Fruit fly (Drosophila melanogaster) whole organism, embryonic: Measurements from ENCODE around the gene CG6574.

Experiments used
- Asciz ChIP-seq: fragments of 200-800 bp; sonication (Bioruptor generic); optimal IDR thresholded peaks from 2 replicates; lab custom pipeline; 2017; ENCODE audit warnings: missing biosample characterization, mild to moderate bottlenecking, missing genetic modification characterization, missing genetic modification reagents
- Atf3 ChIP-seq: fragments of 200-800 bp; sonication (Bioruptor generic); optimal IDR thresholded peaks from 3 replicates; lab custom pipeline; 2016; ENCODE audit warnings: missing biosample characterization, missing genetic modification characterization
- B-H1 ChIP-seq: fragments of 200-800 bp; sonication (Bioruptor generic); IDR thresholded peaks from 3 replicates; pipeline ENCODE4 v1.3.6; 2022; ENCODE audit warnings: missing biosample characterization, missing genetic modification characterization
- B-H2 ChIP-seq: fragments of 200-800 bp; sonication (Bioruptor generic); optimal IDR thresholded peaks from 2 replicates; lab custom pipeline; 2018; ENCODE audit warnings: missing biosample characterization, mild to moderate bottlenecking, missing genetic modification characterization
- CG10462 ChIP-seq: fragments of 200-800 bp; sonication (Bioruptor generic); optimal IDR thresholded peaks from 2 replicates; lab custom pipeline; 2016; ENCODE audit warnings: missing biosample characterization, missing genetic modification characterization
- CG11560 ChIP-seq: fragments of 200-800 bp; sonication (Bioruptor generic); IDR thresholded peaks from 3 replicates; pipeline ENCODE4 v1.3.6; 2022; ENCODE audit warnings: missing biosample characterization, missing genetic modification characterization
- CG1233 ChIP-seq: fragments of 200-800 bp; sonication (Bioruptor generic); optimal IDR thresholded peaks from 4 replicates; lab custom pipeline; 2018; ENCODE audit warnings: missing biosample characterization, mild to moderate bottlenecking, missing genetic modification characterization
- CG14441 ChIP-seq: fragments of 200-800 bp; sonication (Bioruptor generic); IDR thresholded peaks from 2 replicates; pipeline ENCODE4 v1.3.6; 2022; ENCODE audit warnings: missing biosample characterization, missing genetic modification characterization
- CG14667 ChIP-seq: fragments of 200-800 bp; sonication (Bioruptor generic); IDR thresholded peaks from 2 replicates; pipeline ENCODE4 v1.3.6; 2022; ENCODE audit warnings: missing biosample characterization, missing genetic modification characterization
- CG15269 ChIP-seq: fragments of 200-800 bp; sonication (Bioruptor generic); optimal IDR thresholded peaks from 2 replicates; lab custom pipeline; 2018; ENCODE audit warnings: missing biosample characterization, mild to moderate bottlenecking, missing genetic modification characterization, moderate library complexity
- CG17186 ChIP-seq: fragments of 200-800 bp; sonication (Bioruptor generic); optimal IDR thresholded peaks from 3 replicates; lab custom pipeline; 2017; ENCODE audit warnings: missing biosample characterization, missing genetic modification reagents, missing genetic modification characterization
- CG18764 ChIP-seq: fragments of 200-800 bp; sonication (Bioruptor generic); optimal IDR thresholded peaks from 3 replicates; lab custom pipeline; 2016; ENCODE audit warnings: missing biosample characterization, missing genetic modification characterization
- CG31441 ChIP-seq: fragments of 200-800 bp; sonication (Bioruptor generic); IDR thresholded peaks from 2 replicates; pipeline ENCODE4 v1.3.6; 2022; ENCODE audit warnings: missing biosample characterization, missing genetic modification characterization
- CG4404 ChIP-seq: fragments of 200-800 bp; sonication (Bioruptor generic); IDR thresholded peaks from 2 replicates; pipeline ENCODE4 v1.3.6; 2022; ENCODE audit warnings: missing biosample characterization, missing genetic modification characterization
- CG4707 ChIP-seq: fragments of 200-800 bp; sonication (Bioruptor generic); optimal IDR thresholded peaks from 2 replicates; lab custom pipeline; 2018; ENCODE audit warnings: missing biosample characterization, mild to moderate bottlenecking, missing genetic modification characterization, moderate library complexity
- CG4730 ChIP-seq: fragments of 200-800 bp; sonication (Bioruptor generic); IDR thresholded peaks from 2 replicates; pipeline ENCODE4 v1.3.6; 2022; ENCODE audit warnings: missing biosample characterization, missing genetic modification characterization
- CG4820 ChIP-seq: fragments of 200-800 bp; sonication (Bioruptor generic); optimal IDR thresholded peaks from 3 replicates; lab custom pipeline; 2016; ENCODE audit warnings: missing biosample characterization, missing genetic modification characterization
- CG5953 ChIP-seq: fragments of 200-800 bp; sonication (Bioruptor generic); IDR thresholded peaks from 2 replicates; pipeline ENCODE4 v1.3.6; 2022; ENCODE audit warnings: missing biosample characterization, missing genetic modification characterization
- CG8281 ChIP-seq: fragments of 200-800 bp; sonication (Bioruptor generic); optimal IDR thresholded peaks from 2 replicates; lab custom pipeline; 2018; ENCODE audit warnings: missing biosample characterization, mild to moderate bottlenecking, missing genetic modification characterization, moderate library complexity
- CG9876 ChIP-seq: fragments of 200-800 bp; sonication (Bioruptor generic); optimal IDR thresholded peaks from 2 replicates; lab custom pipeline; 2016; ENCODE audit warnings: missing biosample characterization, missing genetic modification characterization
- CkIIα-i1 ChIP-seq: fragments of 200-800 bp; sonication (Bioruptor generic); IDR thresholded peaks from 2 replicates; pipeline ENCODE4 v1.3.6; 2022; ENCODE audit warnings: missing biosample characterization, missing genetic modification characterization
- Dip2 ChIP-seq: fragments of 200-800 bp; sonication (Bioruptor generic); IDR thresholded peaks from 2 replicates; pipeline ENCODE4 v1.3.6; 2022; ENCODE audit warnings: missing biosample characterization, missing genetic modification characterization
- Dp ChIP-seq: fragments of 200-800 bp; sonication (Bioruptor generic); optimal IDR thresholded peaks from 2 replicates; lab custom pipeline; 2018; ENCODE audit warnings: missing biosample characterization, mild to moderate bottlenecking, missing genetic modification characterization, moderate library complexity
- HHEX ChIP-seq: fragments of 200-800 bp; sonication (Bioruptor generic); optimal IDR thresholded peaks from 3 replicates; lab custom pipeline; 2017; ENCODE audit warnings: missing biosample characterization, mild to moderate bottlenecking, missing genetic modification characterization, missing genetic modification reagents
- HLH54F ChIP-seq: fragments of 200-800 bp; sonication (Bioruptor generic); optimal IDR thresholded peaks from 3 replicates; lab custom pipeline; 2016; ENCODE audit warnings: missing biosample characterization, missing genetic modification characterization
- Hsf ChIP-seq: fragments of 200-800 bp; sonication (Bioruptor generic); optimal IDR thresholded peaks from 3 replicates; lab custom pipeline; 2016; ENCODE audit warnings: missing biosample characterization, missing genetic modification characterization
- NC2β ChIP-seq: fragments of 200-800 bp; sonication (Bioruptor generic); optimal IDR thresholded peaks from 2 replicates; lab custom pipeline; 2016; ENCODE audit warnings: missing biosample characterization, missing genetic modification characterization
- Six4 ChIP-seq: fragments of 200-800 bp; sonication (Bioruptor generic); optimal IDR thresholded peaks from 2 replicates; lab custom pipeline; 2016; ENCODE audit warnings: missing biosample characterization, missing genetic modification characterization
- Sox100B ChIP-seq: fragments of 200-800 bp; sonication (Bioruptor generic); optimal IDR thresholded peaks from 3 replicates; lab custom pipeline; 2018; ENCODE audit warnings: missing biosample characterization, mild to moderate bottlenecking, missing genetic modification characterization
- Ssrp ChIP-seq: fragments of 200-800 bp; sonication (Bioruptor generic); optimal IDR thresholded peaks from 2 replicates; lab custom pipeline; 2018; ENCODE audit warnings: missing biosample characterization, mild to moderate bottlenecking, missing genetic modification characterization, moderate library complexity
- Stat92E ChIP-seq, 3 experiments: fragments of >200 bp in 2 of 3; fragments of 200-800 bp in 1 of 3; sonication (Bioruptor generic) in 1 of 3; optimal IDR thresholded peaks; 2 replicates each; lab custom pipeline; 2017 to 2019; ENCODE audit warnings: missing biosample characterization in 3 of 3, missing genetic modification characterization in 3 of 3, mild to moderate bottlenecking in 1 of 3, moderate library complexity in 1 of 3
- ap ChIP-seq: fragments of 200-800 bp; sonication (Bioruptor generic); IDR thresholded peaks from 2 replicates; pipeline ENCODE4 v1.3.6; 2022; ENCODE audit warnings: missing biosample characterization, missing genetic modification characterization
- bcd ChIP-seq: fragments of 200-800 bp; sonication (Bioruptor generic); optimal IDR thresholded peaks from 2 replicates; lab custom pipeline; 2017; ENCODE audit warnings: missing biosample characterization, mild to moderate bottlenecking, missing genetic modification characterization
- btn ChIP-seq: fragments of 200-800 bp; sonication (Bioruptor generic); optimal IDR thresholded peaks from 2 replicates; lab custom pipeline; 2016; ENCODE audit warnings: missing biosample characterization, missing genetic modification characterization
- ci ChIP-seq: fragments of 200-800 bp; sonication (Bioruptor generic); IDR thresholded peaks from 3 replicates; pipeline ENCODE4 v1.3.6; 2022; ENCODE audit warnings: missing biosample characterization, missing genetic modification characterization
- danr ChIP-seq: fragments of 200-800 bp; sonication (Bioruptor generic); IDR thresholded peaks from 2 replicates; pipeline ENCODE4 v1.3.6; 2022; ENCODE audit warnings: missing biosample characterization, missing genetic modification characterization
- disco-r ChIP-seq: fragments of 200-800 bp; sonication (Bioruptor generic); optimal IDR thresholded peaks from 2 replicates; lab custom pipeline; 2016; ENCODE audit warnings: missing biosample characterization, missing genetic modification characterization
- dmrt99B ChIP-seq: fragments of 200-800 bp; sonication (Bioruptor generic); optimal IDR thresholded peaks from 2 replicates; lab custom pipeline; 2018; ENCODE audit warnings: missing biosample characterization, mild to moderate bottlenecking, missing genetic modification characterization, moderate library complexity
- esg ChIP-seq: fragments of 200-800 bp; sonication (Bioruptor generic); conservative IDR thresholded peaks from 2 replicates; pipeline ENCODE4 v1.3.6; 2022; ENCODE audit warnings: missing biosample characterization, missing genetic modification characterization
- nau ChIP-seq: fragments of 200-800 bp; sonication (Bioruptor generic); optimal IDR thresholded peaks from 3 replicates; lab custom pipeline; 2017; ENCODE audit warnings: missing biosample characterization, mild to moderate bottlenecking, missing genetic modification characterization, missing genetic modification reagents
- pzg ChIP-seq: fragments of 200-800 bp; sonication (Bioruptor generic); optimal IDR thresholded peaks from 3 replicates; lab custom pipeline; 2018; ENCODE audit warnings: missing biosample characterization, mild to moderate bottlenecking, missing genetic modification characterization, moderate library complexity
- sc ChIP-seq, 3 experiments: fragments of >200 bp in 2 of 3; fragments of 200-800 bp in 1 of 3; sonication (Bioruptor generic) in 1 of 3; optimal IDR thresholded peaks; 2 replicates in 2 of 3; 3 replicates in 1 of 3; lab custom pipeline; 2017; ENCODE audit warnings: mild to moderate bottlenecking in 1 of 3, missing biosample characterization in 1 of 3, missing genetic modification characterization in 1 of 3, missing genetic modification reagents in 1 of 3
- slp2 ChIP-seq: fragments of 200-800 bp; sonication (Bioruptor generic); optimal IDR thresholded peaks from 2 replicates; lab custom pipeline; 2016; ENCODE audit warnings: missing biosample characterization, missing genetic modification characterization
- stwl ChIP-seq: fragments of 200-800 bp; sonication (Bioruptor generic); optimal IDR thresholded peaks from 3 replicates; lab custom pipeline; 2018; ENCODE audit warnings: missing biosample characterization, mild to moderate bottlenecking, missing genetic modification characterization, moderate library complexity
- tna ChIP-seq: fragments of 200-800 bp; sonication (Bioruptor generic); IDR thresholded peaks from 2 replicates; pipeline ENCODE4 v1.3.6; 2022; ENCODE audit warnings: missing biosample characterization, missing genetic modification characterization; ENCODE audit not compliant: partially characterized antibody
- trem ChIP-seq: fragments of 200-800 bp; optimal IDR thresholded peaks from 3 replicates; lab custom pipeline; 2019; ENCODE audit warnings: missing biosample characterization, mild to moderate bottlenecking, missing genetic modification characterization, moderate library complexity
- zf30C ChIP-seq: fragments of 200-800 bp; sonication (Bioruptor generic); optimal IDR thresholded peaks from 3 replicates; lab custom pipeline; 2018; ENCODE audit warnings: missing biosample characterization, mild to moderate bottlenecking, missing genetic modification characterization
- zfh2 ChIP-seq: fragments of 200-800 bp; sonication (Bioruptor generic); optimal IDR thresholded peaks from 2 replicates; lab custom pipeline; 2016; ENCODE audit warnings: missing biosample characterization, missing genetic modification characterization

The CG6574 gene

DNA sequence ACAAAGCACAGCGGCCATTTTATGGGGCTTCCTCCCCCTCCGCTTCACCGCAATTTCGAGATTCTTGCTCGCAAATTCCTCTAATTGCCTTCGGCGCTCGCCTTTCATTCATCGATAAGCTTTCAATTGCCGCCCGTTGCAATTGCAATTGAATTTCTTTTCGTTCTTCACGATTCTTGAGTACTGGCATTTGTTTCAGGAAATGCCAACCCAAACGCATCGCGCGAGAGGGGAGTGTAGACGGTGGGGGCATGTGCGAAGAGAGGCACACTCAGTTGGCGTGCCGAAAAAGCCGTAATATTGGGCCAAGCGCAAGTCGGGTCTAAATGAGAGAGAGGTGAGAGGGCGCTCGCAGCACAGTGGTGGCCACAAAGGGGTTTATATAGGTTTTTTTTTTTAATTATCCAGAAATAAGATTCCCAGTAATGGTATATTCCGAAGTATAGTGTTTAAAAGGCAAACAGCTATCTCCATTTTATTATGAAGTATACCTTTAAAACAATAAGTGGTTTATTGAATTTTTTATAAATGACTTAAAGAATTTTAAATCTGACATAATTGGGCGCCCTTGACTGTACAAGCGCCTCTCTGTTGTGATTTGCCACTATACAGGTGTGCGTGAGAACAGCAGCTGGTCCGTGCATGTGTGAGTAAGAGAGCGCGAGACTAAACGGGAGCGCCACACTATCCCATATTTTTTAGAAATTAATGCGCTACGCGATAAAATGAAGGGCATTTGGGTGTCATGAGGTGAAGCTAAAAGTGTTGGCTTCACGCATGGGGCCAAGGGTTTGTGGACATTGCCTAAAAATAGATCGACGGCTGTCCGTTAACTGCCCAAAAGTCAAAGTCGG lies 23.9 kb upstream of the CG6574 start (continued):
- TF ChIP-seq CG5953 (peak; percentile 9), CG10462 (GFP tag; lab: Kevin White, UChicago) (peak; percentile 69), CG4404 (GFP tag; lab: Robert Waterston, UW) (peak; percentile 73), B-H1 (GFP tag; lab: Robert Waterston, UW) (peak; percentile 84), CG4730 (GFP tag; lab: Robert Waterston, UW) (peak; percentile 76), CG14667 (GFP tag; lab: Robert Waterston, UW) (peak; percentile 75), trem (tag; lab: Kevin White, UChicago) (peak; percentile 56), tna (GFP tag; lab: Robert Waterston, UW) (0 out of 2 replicates have a peak, but pooled peaks have one; percentile 7), Sox100B (peak; percentile 89), stwl (tag; lab: Kevin White, UChicago) (no peak), Dip2 (GFP tag; lab: Robert Waterston, UW) (no peak), btn (peak; percentile 47), CG9876 (peak; percentile 25), CG4707 (peak; percentile 45), CG11560 (tag; lab: Robert Waterston, UW) (peak; percentile 75; the same call in 2 of the 3 replicates), HLH54F (GFP tag; lab: Kevin White, UChicago) (peak; percentile 79), Stat92E (GFP tag; optimal IDR thresholded peaks at IDR 0.05; lab: Kevin White, UChicago) (peak in 1 of 3 experiments; percentile 74), slp2 (GFP tag; lab: Kevin White, UChicago) (peak; percentile 91), CG8281 (tag; lab: Kevin White, UChicago) (peak; percentile 69), NC2β (GFP tag; lab: Kevin White, UChicago) (peak; percentile 69), disco-r (GFP tag; lab: Kevin White, UChicago) (peak; percentile 83), danr (GFP tag; lab: Robert Waterston, UW) (peak; percentile 81), nau (GFP tag; lab: Kevin White, UChicago) (peak; percentile 79), CG15269 (peak; percentile 94), CG18764 (GFP tag; lab: Kevin White, UChicago) (peak; percentile 45), ap (peak; percentile 77), HHEX (GFP tag; lab: Kevin White, UChicago) (peak; percentile 84), Asciz (GFP tag; lab: Kevin White, UChicago) (peak; percentile 81), sc (optimal IDR thresholded peaks at IDR 0.05; lab: Kevin White, UChicago) (no peak), sc (GFP tag; optimal IDR thresholded peaks at IDR 0.05; lab: Kevin White, UChicago) (peak; percentile 75), Hsf (GFP tag; lab: Kevin White, UChicago) (peak; percentile 91), Atf3 (peak; percentile 48), Six4 (GFP tag; lab: Kevin White, UChicago) (peak; percentile 70), bcd (GFP tag; lab: Kevin White, UChicago) (peak; percentile 91), CG1233 (GFP tag; lab: Kevin White, UChicago) (peak; percentile 76), zfh2 (GFP tag; lab: Kevin White, UChicago) (peak; percentile 89), Dp (no peak), Ssrp (tag; lab: Kevin White, UChicago) (peak; percentile 86), zf30C (GFP tag; lab: Kevin White, UChicago) (no peak), CG14441 (GFP tag; lab: Robert Waterston, UW) (peak; percentile 81), dmrt99B (peak; percentile 92), pzg (GFP tag; lab: Kevin White, UChicago) (no peak), CG17186 (GFP tag; lab: Kevin White, UChicago) (no peak), CG4820 (GFP tag; lab: Kevin White, UChicago) (peak; percentile 79), B-H2 (peak; percentile 89), esg (GFP tag; lab: Robert Waterston, UW) (peak; percentile 86), CG31441 (GFP tag; lab: Robert Waterston, UW) (peak; percentile 93), ci (GFP tag; lab: Robert Waterston, UW) (peak; percentile 90), CkIIα-i1 (GFP tag; lab: Robert Waterston, UW) (no peak)
